Fruit fly (Drosophila melanogaster): ENCODE data around the gene CG18731.

DNA sequence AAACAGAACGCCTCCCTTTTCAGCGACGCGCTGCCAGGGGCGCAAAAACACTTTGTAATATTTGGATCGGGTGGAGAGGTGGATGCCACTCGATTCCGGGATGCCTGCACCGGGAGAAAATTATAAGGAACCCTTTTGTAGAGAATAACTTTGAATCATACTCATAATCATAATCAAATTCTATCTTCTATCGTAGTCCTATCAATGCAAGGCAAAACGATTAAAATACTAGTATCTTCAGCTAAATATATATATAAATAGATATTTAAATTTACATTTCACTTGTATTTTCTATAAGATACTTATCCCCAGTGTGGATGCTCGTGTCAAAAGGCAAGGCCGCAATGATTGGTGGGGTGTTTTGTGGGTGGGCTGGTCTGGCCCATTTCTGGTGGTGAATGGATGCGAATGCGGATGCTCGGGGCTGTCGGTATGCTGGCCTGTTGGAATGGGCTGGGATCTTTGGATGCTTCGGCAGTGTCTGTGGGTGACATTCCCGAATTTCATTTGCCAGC is 19.0 kb upstream of the CG18731 start:
- no peak for TF ChIP-seq ttk (optimal IDR thresholded peaks at IDR 0.05)
- no peak for TF ChIP-seq psq (optimal IDR thresholded peaks at IDR 0.05)
- no peak for TF ChIP-seq Sin3A (optimal IDR thresholded peaks at IDR 0.05)
- no peak for TF ChIP-seq h (optimal IDR thresholded peaks at IDR 0.05)
- no peak for TF ChIP-seq Myc (optimal IDR thresholded peaks at IDR 0.05)
- TF ChIP-seq insv (optimal IDR thresholded peaks at IDR 0.05), result no peak

All from Kc167 (cell line).